Worm (Caenorhabditis elegans) whole organism, mixed stage, embryonic: ENCODE data around the gene srx-101.

Source experiments
- nhr-12 ChIP-seq: fragments of 150-350 bp; optimal IDR thresholded peaks from 2 replicates; lab custom pipeline; 2014; ENCODE audit warnings: missing biosample characterization, missing genetic modification characterization
- nhr-76 ChIP-seq: sonication (generic microtip); optimal IDR thresholded peaks from 2 replicates; lab custom pipeline; 2017; ENCODE audit warnings: missing biosample characterization, missing genetic modification characterization
- pha-4 ChIP-seq: fragments of 150-350 bp; optimal IDR thresholded peaks from 2 replicates; lab custom pipeline; 2018; ENCODE audit warnings: missing biosample characterization, missing genetic modification reagents, missing genetic modification characterization
- sem-2 ChIP-seq: fragments of 200-800 bp; sonication (Bioruptor generic); optimal IDR thresholded peaks from 2 replicates; lab custom pipeline; 2018; ENCODE audit warnings: mild to moderate bottlenecking, missing genetic modification characterization, missing compliant biosample characterization
- tbx-8 ChIP-seq: fragments of 200-800 bp; sonication (Bioruptor generic); optimal IDR thresholded peaks from 2 replicates; lab custom pipeline; 2018; ENCODE audit warnings: mild to moderate bottlenecking, missing genetic modification characterization, moderate library complexity, missing compliant biosample characterization

DNA sequence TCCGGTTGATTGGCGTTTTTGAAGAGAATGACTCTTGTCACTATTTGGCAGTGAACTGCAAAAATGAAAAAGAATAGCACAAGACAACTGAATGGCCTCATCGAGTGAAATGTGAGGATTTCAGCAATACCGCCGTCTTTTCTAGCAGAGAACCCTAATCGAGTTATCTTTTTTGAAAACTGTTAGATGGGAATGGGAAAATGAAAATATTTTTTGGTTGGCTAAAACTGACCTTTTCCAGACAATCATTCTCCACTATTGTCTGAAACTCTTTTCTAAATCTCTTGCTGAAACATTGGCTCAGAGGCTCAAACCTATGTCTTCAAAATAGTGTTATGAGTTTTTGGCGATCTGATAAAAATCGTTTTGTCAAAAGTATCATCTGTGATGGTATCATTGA lies 50.3 kb downstream of the srx-101 start, which contains the start of gene M151.10:
- TF ChIP-seq pha-4 (no peak), nhr-12 (tag; lab: Kevin White, UChicago) (no peak), tbx-8 (no peak), nhr-76 (tag; lab: Kevin White, UChicago) (no peak), sem-2 (GFP tag; lab: Kevin White, UChicago) (no peak)
